Worm (Caenorhabditis elegans) whole organism, L1 larva: ENCODE results near the gene rod-1.

Experiments used
- C04F5.9 ChIP-seq: sonication (generic microtip); optimal IDR thresholded peaks from 2 replicates; lab custom pipeline; 2016; ENCODE audit warnings: missing genetic modification characterization, missing compliant biosample characterization
- C16A3.4 ChIP-seq: fragments of 150-350 bp; optimal IDR thresholded peaks from 2 replicates; lab custom pipeline; 2014; ENCODE audit warnings: missing biosample characterization, missing genetic modification characterization
- C34B4.2 ChIP-seq: sonication (generic microtip); optimal IDR thresholded peaks from 2 replicates; lab custom pipeline; 2017; ENCODE audit warnings: mild to moderate bottlenecking, missing genetic modification characterization, missing compliant biosample characterization
- Y116A8C.19 ChIP-seq: sonication (generic microtip); optimal IDR thresholded peaks from 2 replicates; lab custom pipeline; 2016; ENCODE audit warnings: missing compliant biosample characterization, missing genetic modification characterization, borderline replicate concordance
- alr-1 ChIP-seq: fragments of 200-800 bp; sonication (Bioruptor generic); optimal IDR thresholded peaks from 2 replicates; lab custom pipeline; 2018; ENCODE audit warnings: borderline replicate concordance, mild to moderate bottlenecking, missing genetic modification characterization, missing compliant biosample characterization
- ama-1 ChIP-seq: fragments of 150-350 bp; optimal IDR thresholded peaks from 2 replicates; lab custom pipeline; 2014
- blmp-1 ChIP-seq: fragments of 150-350 bp; optimal IDR thresholded peaks from 2 replicates; lab custom pipeline; 2014; ENCODE audit warnings: missing biosample characterization, missing genetic modification characterization
- ceh-8 ChIP-seq: fragments of 200-800 bp; sonication (Bioruptor generic); optimal IDR thresholded peaks from 2 replicates; lab custom pipeline; 2018; ENCODE audit warnings: mild to moderate bottlenecking, missing genetic modification characterization, moderate library complexity, missing compliant biosample characterization
- ceh-88 ChIP-seq: fragments of 200-800 bp; sonication (Bioruptor generic); IDR thresholded peaks from 2 replicates; pipeline ENCODE4 v1.3.6; 2022; ENCODE audit warnings: missing genetic modification characterization, missing compliant biosample characterization
- ces-1 ChIP-seq: fragments of 150-350 bp; optimal IDR thresholded peaks from 2 replicates; lab custom pipeline; 2014; ENCODE audit warnings: missing biosample characterization, missing genetic modification reagents, missing genetic modification characterization
- efl-1 ChIP-seq, 4 experiments: fragments of 150-350 bp; optimal IDR thresholded peaks in 3 of 4; peaks in 1 of 4; 1 replicate in 1 of 4; 2 replicates in 3 of 4; lab custom pipeline; 2014; ENCODE audit warnings: missing biosample characterization in 2 of 4, missing genetic modification characterization in 2 of 4, missing genetic modification reagents in 2 of 4
- efl-3 ChIP-seq: fragments of 200-800 bp; sonication (Bioruptor generic); optimal IDR thresholded peaks from 2 replicates; lab custom pipeline; 2018; ENCODE audit warnings: mild to moderate bottlenecking, missing genetic modification characterization, missing compliant biosample characterization
- egl-27 ChIP-seq, 2 experiments: fragments of 150-350 bp in 1 of 2; sonication (generic microtip); optimal IDR thresholded peaks; 3 replicates each; lab custom pipeline; 2017 to 2018; ENCODE audit warnings: missing biosample characterization in 2 of 2, missing genetic modification characterization in 2 of 2, missing genetic modification reagents in 2 of 2
- ets-5 ChIP-seq: fragments of 200-800 bp; sonication (Bioruptor generic); IDR thresholded peaks from 2 replicates; pipeline ENCODE4 v1.3.6; 2022; ENCODE audit warnings: missing genetic modification characterization, missing compliant biosample characterization
- fkh-10 ChIP-seq: sonication (generic microtip); optimal IDR thresholded peaks from 2 replicates; lab custom pipeline; 2017; ENCODE audit warnings: missing biosample characterization, missing genetic modification reagents, missing genetic modification characterization
- fkh-4 ChIP-seq: sonication (generic microtip); optimal IDR thresholded peaks from 2 replicates; lab custom pipeline; 2016; ENCODE audit warnings: missing compliant biosample characterization, missing genetic modification characterization, borderline replicate concordance
- hlh-4 ChIP-seq: sonication (generic microtip); optimal IDR thresholded peaks from 2 replicates; lab custom pipeline; 2016; ENCODE audit warnings: mild to moderate bottlenecking, missing genetic modification characterization, missing compliant biosample characterization
- hpl-2 ChIP-seq: fragments of 150-350 bp; optimal IDR thresholded peaks from 2 replicates; lab custom pipeline; 2014; ENCODE audit warnings: missing biosample characterization, missing genetic modification reagents, missing genetic modification characterization
- irx-1 ChIP-seq: sonication (generic microtip); optimal IDR thresholded peaks from 2 replicates; lab custom pipeline; 2016; ENCODE audit warnings: missing genetic modification characterization, missing compliant biosample characterization
- isw-1 ChIP-seq: fragments of 200-800 bp; sonication (Bioruptor generic); IDR thresholded peaks from 2 replicates; pipeline ENCODE4 v1.3.6; 2022; ENCODE audit warnings: missing genetic modification characterization, missing compliant biosample characterization
- jun-1 ChIP-seq: fragments of 150-350 bp; optimal IDR thresholded peaks from 2 replicates; lab custom pipeline; 2014; ENCODE audit warnings: missing biosample characterization, missing genetic modification reagents, missing genetic modification characterization
- lin-14 ChIP-seq: fragments of 200-800 bp; sonication (Bioruptor generic); optimal IDR thresholded peaks from 2 replicates; lab custom pipeline; 2018; ENCODE audit warnings: mild to moderate bottlenecking, missing genetic modification characterization, moderate library complexity, missing compliant biosample characterization
- lin-15B ChIP-seq: fragments of 150-350 bp; sonication (generic microtip); optimal IDR thresholded peaks from 3 replicates; lab custom pipeline; 2014; ENCODE audit warnings: missing biosample characterization, missing genetic modification characterization
- lin-35 ChIP-seq, 2 experiments: fragments of 150-350 bp; optimal IDR thresholded peaks; 2 replicates each; lab custom pipeline; 2014; ENCODE audit warnings: missing biosample characterization in 2 of 2, missing genetic modification characterization in 2 of 2, missing genetic modification reagents in 2 of 2
- lin-39 ChIP-seq: fragments of 150-350 bp; optimal IDR thresholded peaks from 2 replicates; lab custom pipeline; 2014; ENCODE audit warnings: missing biosample characterization, missing genetic modification reagents, missing genetic modification characterization
- lsy-2 ChIP-seq, 2 experiments: fragments of 150-350 bp; optimal IDR thresholded peaks; 2 replicates each; lab custom pipeline; 2014; ENCODE audit warnings: missing biosample characterization in 2 of 2, missing genetic modification characterization in 2 of 2
- mdl-1 ChIP-seq, 2 experiments: fragments of 150-350 bp; optimal IDR thresholded peaks; 2 replicates each; lab custom pipeline; 2014 to 2017; ENCODE audit warnings: missing biosample characterization in 2 of 2, missing genetic modification characterization in 2 of 2, inconsistent platforms in 1 of 2
- mep-1 ChIP-seq: fragments of 150-350 bp; optimal IDR thresholded peaks from 2 replicates; lab custom pipeline; 2014; ENCODE audit warnings: missing biosample characterization, missing genetic modification characterization
- nhr-11 ChIP-seq: fragments of 150-350 bp; optimal IDR thresholded peaks from 2 replicates; lab custom pipeline; 2014; ENCODE audit warnings: missing biosample characterization, missing genetic modification characterization
- nhr-12 ChIP-seq: sonication (generic microtip); optimal IDR thresholded peaks from 2 replicates; lab custom pipeline; 2017; ENCODE audit warnings: missing biosample characterization, missing genetic modification characterization
- nhr-19 ChIP-seq: fragments of 200-800 bp; sonication (Bioruptor generic); conservative IDR thresholded peaks from 2 replicates; pipeline ENCODE4 v1.3.6; 2022; ENCODE audit warnings: missing genetic modification characterization, missing compliant biosample characterization
- nhr-20 ChIP-seq: sonication (generic microtip); optimal IDR thresholded peaks from 2 replicates; lab custom pipeline; 2016; ENCODE audit warnings: mild to moderate bottlenecking, missing genetic modification characterization, missing compliant biosample characterization
- nhr-237 ChIP-seq: fragments of 150-350 bp; optimal IDR thresholded peaks from 2 replicates; lab custom pipeline; 2014; ENCODE audit warnings: missing biosample characterization, missing genetic modification characterization
- nhr-28 ChIP-seq: fragments of 150-350 bp; optimal IDR thresholded peaks from 2 replicates; lab custom pipeline; 2014; ENCODE audit warnings: missing biosample characterization, missing genetic modification characterization
- nhr-47 ChIP-seq: sonication (generic microtip); optimal IDR thresholded peaks from 2 replicates; lab custom pipeline; 2016; ENCODE audit warnings: mild to moderate bottlenecking, missing genetic modification characterization, moderate library complexity, missing compliant biosample characterization
- nhr-71 ChIP-seq: sonication (generic microtip); optimal IDR thresholded peaks from 2 replicates; lab custom pipeline; 2016; ENCODE audit warnings: mild to moderate bottlenecking, missing genetic modification characterization, moderate library complexity, missing compliant biosample characterization
- nhr-76 ChIP-seq: sonication (generic microtip); optimal IDR thresholded peaks from 2 replicates; lab custom pipeline; 2017; ENCODE audit warnings: missing biosample characterization, missing genetic modification characterization
- nhr-77 ChIP-seq: fragments of 150-350 bp; optimal IDR thresholded peaks from 2 replicates; lab custom pipeline; 2014; ENCODE audit warnings: missing biosample characterization, missing genetic modification characterization
- nhr-84 ChIP-seq: sonication (generic microtip); optimal IDR thresholded peaks from 2 replicates; lab custom pipeline; 2017; ENCODE audit warnings: missing biosample characterization, missing genetic modification characterization
- nhr-90 ChIP-seq: sonication (generic microtip); optimal IDR thresholded peaks from 2 replicates; lab custom pipeline; 2016; ENCODE audit warnings: mild to moderate bottlenecking, missing genetic modification characterization, missing compliant biosample characterization; ENCODE audit not compliant: poor library complexity
- pax-3 ChIP-seq: fragments of 200-800 bp; sonication (Bioruptor generic); optimal IDR thresholded peaks from 2 replicates; lab custom pipeline; 2018; ENCODE audit warnings: mild to moderate bottlenecking, missing genetic modification characterization, moderate library complexity, missing compliant biosample characterization
- pqm-1 ChIP-seq: sonication (generic microtip); optimal IDR thresholded peaks from 3 replicates; lab custom pipeline; 2017; ENCODE audit warnings: missing biosample characterization, missing genetic modification characterization
- rnt-1 ChIP-seq: sonication (generic microtip); optimal IDR thresholded peaks from 2 replicates; lab custom pipeline; 2016; ENCODE audit warnings: mild to moderate bottlenecking, missing genetic modification characterization, moderate library complexity, missing compliant biosample characterization
- skn-1 ChIP-seq: fragments of 150-350 bp; optimal IDR thresholded peaks from 2 replicates; lab custom pipeline; 2014; ENCODE audit warnings: missing biosample characterization, missing genetic modification characterization
- sox-4 ChIP-seq: sonication (generic microtip); optimal IDR thresholded peaks from 2 replicates; lab custom pipeline; 2016; ENCODE audit warnings: missing genetic modification characterization, missing compliant biosample characterization
- sup-37 ChIP-seq: fragments of 200-800 bp; sonication (Bioruptor generic); optimal IDR thresholded peaks from 2 replicates; lab custom pipeline; 2018; ENCODE audit warnings: mild to moderate bottlenecking, missing genetic modification characterization, missing compliant biosample characterization
- swsn-7 ChIP-seq: sonication (generic microtip); optimal IDR thresholded peaks from 2 replicates; lab custom pipeline; 2016; ENCODE audit warnings: missing genetic modification characterization, missing compliant biosample characterization
- tbx-2 ChIP-seq: sonication (generic microtip); optimal IDR thresholded peaks from 2 replicates; lab custom pipeline; 2016; ENCODE audit warnings: missing genetic modification characterization, missing compliant biosample characterization
- unc-30 ChIP-seq: sonication (generic microtip); optimal IDR thresholded peaks from 2 replicates; lab custom pipeline; 2017; ENCODE audit warnings: missing biosample characterization, missing genetic modification characterization
- unc-86 ChIP-seq: sonication (generic microtip); optimal IDR thresholded peaks from 2 replicates; lab custom pipeline; 2016; ENCODE audit warnings: missing genetic modification characterization, missing compliant biosample characterization
- ztf-11 ChIP-seq, 2 experiments: sonication (generic microtip); optimal IDR thresholded peaks; 2 replicates each; lab custom pipeline; 2016 to 2017; ENCODE audit warnings: missing genetic modification characterization in 2 of 2, missing biosample characterization in 1 of 2, missing compliant biosample characterization in 1 of 2
- ztf-4 ChIP-seq: fragments of 150-350 bp; optimal IDR thresholded peaks from 2 replicates; lab custom pipeline; 2014; ENCODE audit warnings: missing biosample characterization, missing genetic modification characterization

Gene rod-1

DNA sequence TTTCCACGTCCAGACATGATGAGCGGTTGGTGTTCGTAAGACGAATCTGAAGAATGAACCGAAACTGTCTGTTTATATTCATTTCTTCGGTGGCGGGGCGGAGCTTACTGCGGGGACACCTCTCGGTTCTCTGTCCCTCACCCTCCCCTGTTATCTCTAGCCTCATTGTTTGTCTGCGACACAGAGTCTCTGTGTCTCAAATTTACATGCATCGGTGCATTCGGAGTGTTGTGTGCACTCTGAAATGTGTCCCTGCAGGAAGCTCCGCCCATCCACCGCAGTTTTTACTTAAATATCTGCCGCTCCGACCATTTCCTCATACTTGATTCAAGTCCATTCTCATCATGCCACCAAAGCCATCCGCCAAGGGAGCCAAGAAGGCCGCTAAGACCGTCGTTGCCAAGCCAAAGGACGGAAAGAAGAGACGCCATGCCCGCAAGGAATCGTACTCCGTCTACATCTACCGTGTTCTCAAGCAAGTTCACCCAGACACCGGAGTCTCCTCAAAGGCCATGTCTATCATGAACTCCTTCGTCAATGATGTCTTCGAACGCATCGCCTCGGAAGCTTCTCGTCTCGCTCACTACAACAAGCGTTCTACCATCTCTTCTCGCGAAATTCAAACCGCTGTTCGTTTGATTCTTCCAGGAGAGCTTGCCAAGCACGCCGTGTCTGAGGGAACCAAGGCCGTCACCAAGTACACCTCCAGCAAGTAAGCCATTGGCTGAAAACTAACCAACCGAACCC is 8.1 kb downstream of the rod-1 start, which contains the start of the genes his-61 and his-62 (continued):
- TF ChIP-seq ceh-8 (GFP tag; lab: Kevin White, UChicago) (no peak), ztf-11 (tag; optimal IDR thresholded peaks at IDR 0.05; lab: Kevin White, UChicago) (peak in 1 of 2 experiments; percentile 93), sox-4 (no peak), ces-1 (GFP tag; lab: Kevin White, UChicago) (no peak), lin-35 (GFP tag; optimal IDR thresholded peaks at IDR 0.05; lab: Kevin White, UChicago) (peak in 1 of 2 experiments; percentile 20), lin-15B (tag; lab: Kevin White, UChicago) (no peak), hlh-4 (tag; lab: Kevin White, UChicago) (no peak), nhr-76 (tag; lab: Kevin White, UChicago) (no peak), nhr-47 (tag; lab: Kevin White, UChicago) (peak; percentile 59), fkh-10 (GFP tag; lab: Kevin White, UChicago) (no peak), fkh-4 (tag; lab: Kevin White, UChicago) (no peak), nhr-11 (tag; lab: Kevin White, UChicago) (no peak), nhr-237 (tag; lab: Kevin White, UChicago) (no peak), skn-1 (tag; lab: Kevin White, UChicago) (no peak), lin-14 (GFP tag; lab: Kevin White, UChicago) (peak; percentile 91), lsy-2 (tag; optimal IDR thresholded peaks at IDR 0.05; lab: Kevin White, UChicago) (peak in 1 of 2 experiments; percentile 50), swsn-7 (tag; lab: Kevin White, UChicago) (peak; percentile 82), unc-86 (tag; lab: Kevin White, UChicago) (peak; percentile 80), isw-1 (GFP tag; lab: Robert Waterston, UW) (peak; percentile 38; the same call in 1 of the 2 replicates), ets-5 (GFP tag; lab: Robert Waterston, UW) (no peak), efl-1 (optimal IDR thresholded peaks at IDR 0.05; lab: Kevin White, UChicago) (peak; percentile 45), efl-1 (GFP tag; optimal IDR thresholded peaks at IDR 0.05 in 1 of 2; lab: Kevin White, UChicago) (peak in 1 of 2 experiments; percentile 57), ceh-88 (GFP tag; lab: Robert Waterston, UW) (no peak), nhr-20 (tag; lab: Kevin White, UChicago) (peak; percentile 37), Y116A8C.19 (tag; lab: Kevin White, UChicago) (no peak), tbx-2 (peak; percentile 52), pax-3 (tag; lab: Kevin White, UChicago) (no peak), hpl-2 (GFP tag; lab: Kevin White, UChicago) (no peak), ztf-4 (tag; lab: Kevin White, UChicago) (peak; percentile 28), mdl-1 (tag; optimal IDR thresholded peaks at IDR 0.05; lab: Kevin White, UChicago) (no peak), alr-1 (tag; lab: Kevin White, UChicago) (no peak), nhr-12 (no peak), irx-1 (no peak), blmp-1 (no peak), nhr-71 (tag; lab: Kevin White, UChicago) (peak; percentile 67), nhr-77 (tag; lab: Kevin White, UChicago) (no peak), rnt-1 (no peak), C34B4.2 (tag; lab: Kevin White, UChicago) (no peak), unc-30 (no peak), lin-39 (tag; lab: Kevin White, UChicago) (no peak), nhr-90 (tag; lab: Kevin White, UChicago) (peak; percentile 34), C16A3.4 (no peak), mep-1 (tag; lab: Kevin White, UChicago) (peak; percentile 54), sup-37 (GFP tag; lab: Kevin White, UChicago) (no peak), egl-27 (tag; optimal IDR thresholded peaks at IDR 0.05; lab: Kevin White, UChicago) (no peak), nhr-19 (GFP tag; lab: Robert Waterston, UW) (no peak; the same call in 1 of the 2 replicates), ama-1 (no peak), nhr-84 (tag; lab: Kevin White, UChicago) (no peak), pqm-1 (no peak), jun-1 (tag; lab: Kevin White, UChicago) (peak; percentile 61), C04F5.9 (no peak), nhr-28 (tag; lab: Kevin White, UChicago) (no peak), efl-3 (peak; percentile 13)
